Worm (Caenorhabditis elegans) whole organism, L1 larva: ENCODE results near the gene D2007.2.

Source experiments
- C04F5.9 ChIP-seq: sonication (generic microtip); optimal IDR thresholded peaks from 2 replicates; lab custom pipeline; 2016; ENCODE audit warnings: missing genetic modification characterization, missing compliant biosample characterization
- Y116A8C.19 ChIP-seq: sonication (generic microtip); optimal IDR thresholded peaks from 2 replicates; lab custom pipeline; 2016; ENCODE audit warnings: missing compliant biosample characterization, missing genetic modification characterization, borderline replicate concordance
- ceh-63 ChIP-seq: fragments of 200-800 bp; sonication (Bioruptor generic); optimal IDR thresholded peaks from 2 replicates; lab custom pipeline; 2018; ENCODE audit warnings: mild to moderate bottlenecking, missing genetic modification characterization, missing compliant biosample characterization
- ceh-8 ChIP-seq: fragments of 200-800 bp; sonication (Bioruptor generic); optimal IDR thresholded peaks from 2 replicates; lab custom pipeline; 2018; ENCODE audit warnings: mild to moderate bottlenecking, missing genetic modification characterization, moderate library complexity, missing compliant biosample characterization
- ceh-88 ChIP-seq: fragments of 200-800 bp; sonication (Bioruptor generic); IDR thresholded peaks from 2 replicates; pipeline ENCODE4 v1.3.6; 2022; ENCODE audit warnings: missing genetic modification characterization, missing compliant biosample characterization
- ces-1 ChIP-seq: fragments of 150-350 bp; optimal IDR thresholded peaks from 2 replicates; lab custom pipeline; 2014; ENCODE audit warnings: missing biosample characterization, missing genetic modification reagents, missing genetic modification characterization
- dsc-1 ChIP-seq: sonication (generic microtip); optimal IDR thresholded peaks from 2 replicates; lab custom pipeline; 2016; ENCODE audit warnings: mild to moderate bottlenecking, missing genetic modification characterization, missing compliant biosample characterization
- efl-1 ChIP-seq, 4 experiments: fragments of 150-350 bp; optimal IDR thresholded peaks in 3 of 4; peaks in 1 of 4; 1 replicate in 1 of 4; 2 replicates in 3 of 4; lab custom pipeline; 2014; ENCODE audit warnings: missing biosample characterization in 2 of 4, missing genetic modification characterization in 2 of 4, missing genetic modification reagents in 2 of 4
- ets-5 ChIP-seq: fragments of 200-800 bp; sonication (Bioruptor generic); IDR thresholded peaks from 2 replicates; pipeline ENCODE4 v1.3.6; 2022; ENCODE audit warnings: missing genetic modification characterization, missing compliant biosample characterization
- fkh-8 ChIP-seq: sonication (generic microtip); optimal IDR thresholded peaks from 2 replicates; lab custom pipeline; 2016; ENCODE audit warnings: mild to moderate bottlenecking, missing genetic modification characterization, missing compliant biosample characterization
- grh-1 ChIP-seq: fragments of 200-800 bp; sonication (Bioruptor generic); IDR thresholded peaks from 2 replicates; pipeline ENCODE4 v1.3.6; 2022; ENCODE audit warnings: missing genetic modification reagents, missing genetic modification characterization, missing compliant biosample characterization
- hpl-2 ChIP-seq: fragments of 150-350 bp; optimal IDR thresholded peaks from 2 replicates; lab custom pipeline; 2014; ENCODE audit warnings: missing biosample characterization, missing genetic modification reagents, missing genetic modification characterization
- irx-1 ChIP-seq: sonication (generic microtip); optimal IDR thresholded peaks from 2 replicates; lab custom pipeline; 2016; ENCODE audit warnings: missing genetic modification characterization, missing compliant biosample characterization
- isw-1 ChIP-seq: fragments of 200-800 bp; sonication (Bioruptor generic); IDR thresholded peaks from 2 replicates; pipeline ENCODE4 v1.3.6; 2022; ENCODE audit warnings: missing genetic modification characterization, missing compliant biosample characterization
- lin-13 ChIP-seq: fragments of 150-350 bp; optimal IDR thresholded peaks from 2 replicates; lab custom pipeline; 2014; ENCODE audit warnings: missing biosample characterization, missing genetic modification reagents, missing genetic modification characterization
- lin-14 ChIP-seq: fragments of 200-800 bp; sonication (Bioruptor generic); optimal IDR thresholded peaks from 2 replicates; lab custom pipeline; 2018; ENCODE audit warnings: mild to moderate bottlenecking, missing genetic modification characterization, moderate library complexity, missing compliant biosample characterization
- lin-15B ChIP-seq: fragments of 150-350 bp; sonication (generic microtip); optimal IDR thresholded peaks from 3 replicates; lab custom pipeline; 2014; ENCODE audit warnings: missing biosample characterization, missing genetic modification characterization
- lin-35 ChIP-seq, 2 experiments: fragments of 150-350 bp; optimal IDR thresholded peaks; 2 replicates each; lab custom pipeline; 2014; ENCODE audit warnings: missing biosample characterization in 2 of 2, missing genetic modification characterization in 2 of 2, missing genetic modification reagents in 2 of 2
- lir-3 ChIP-seq: sonication (generic microtip); optimal IDR thresholded peaks from 2 replicates; lab custom pipeline; 2016; ENCODE audit warnings: mild to moderate bottlenecking, missing genetic modification characterization, moderate library complexity, missing compliant biosample characterization; ENCODE audit not compliant: poor library complexity
- mdl-1 ChIP-seq, 2 experiments: fragments of 150-350 bp; optimal IDR thresholded peaks; 2 replicates each; lab custom pipeline; 2014 to 2017; ENCODE audit warnings: missing biosample characterization in 2 of 2, missing genetic modification characterization in 2 of 2, inconsistent platforms in 1 of 2
- mef-2 ChIP-seq: fragments of 150-350 bp; optimal IDR thresholded peaks from 2 replicates; lab custom pipeline; 2014; ENCODE audit warnings: missing biosample characterization, missing genetic modification characterization
- nhr-11 ChIP-seq: fragments of 150-350 bp; optimal IDR thresholded peaks from 2 replicates; lab custom pipeline; 2014; ENCODE audit warnings: missing biosample characterization, missing genetic modification characterization
- nhr-19 ChIP-seq: fragments of 200-800 bp; sonication (Bioruptor generic); conservative IDR thresholded peaks from 2 replicates; pipeline ENCODE4 v1.3.6; 2022; ENCODE audit warnings: missing genetic modification characterization, missing compliant biosample characterization
- nhr-28 ChIP-seq: fragments of 150-350 bp; optimal IDR thresholded peaks from 2 replicates; lab custom pipeline; 2014; ENCODE audit warnings: missing biosample characterization, missing genetic modification characterization
- nhr-71 ChIP-seq: sonication (generic microtip); optimal IDR thresholded peaks from 2 replicates; lab custom pipeline; 2016; ENCODE audit warnings: mild to moderate bottlenecking, missing genetic modification characterization, moderate library complexity, missing compliant biosample characterization
- nhr-77 ChIP-seq: fragments of 150-350 bp; optimal IDR thresholded peaks from 2 replicates; lab custom pipeline; 2014; ENCODE audit warnings: missing biosample characterization, missing genetic modification characterization
- nhr-84 ChIP-seq: sonication (generic microtip); optimal IDR thresholded peaks from 2 replicates; lab custom pipeline; 2017; ENCODE audit warnings: missing biosample characterization, missing genetic modification characterization
- nhr-90 ChIP-seq: sonication (generic microtip); optimal IDR thresholded peaks from 2 replicates; lab custom pipeline; 2016; ENCODE audit warnings: mild to moderate bottlenecking, missing genetic modification characterization, missing compliant biosample characterization; ENCODE audit not compliant: poor library complexity
- pag-3 ChIP-seq: sonication (generic microtip); optimal IDR thresholded peaks from 2 replicates; lab custom pipeline; 2017; ENCODE audit warnings: missing genetic modification characterization, mild to moderate bottlenecking, missing compliant biosample characterization, antibody characterized with exemption, borderline replicate concordance; ENCODE audit not compliant: insufficient read depth
- rnt-1 ChIP-seq: sonication (generic microtip); optimal IDR thresholded peaks from 2 replicates; lab custom pipeline; 2016; ENCODE audit warnings: mild to moderate bottlenecking, missing genetic modification characterization, moderate library complexity, missing compliant biosample characterization
- skn-1 ChIP-seq: fragments of 150-350 bp; optimal IDR thresholded peaks from 2 replicates; lab custom pipeline; 2014; ENCODE audit warnings: missing biosample characterization, missing genetic modification characterization
- swsn-7 ChIP-seq: sonication (generic microtip); optimal IDR thresholded peaks from 2 replicates; lab custom pipeline; 2016; ENCODE audit warnings: missing genetic modification characterization, missing compliant biosample characterization
- tlp-1 ChIP-seq: fragments of 150-350 bp; optimal IDR thresholded peaks from 2 replicates; lab custom pipeline; 2014; ENCODE audit warnings: missing biosample characterization, missing genetic modification characterization
- unc-30 ChIP-seq: sonication (generic microtip); optimal IDR thresholded peaks from 2 replicates; lab custom pipeline; 2017; ENCODE audit warnings: missing biosample characterization, missing genetic modification characterization
- unc-62 ChIP-seq: fragments of 150-350 bp; optimal IDR thresholded peaks from 2 replicates; lab custom pipeline; 2014; ENCODE audit warnings: missing biosample characterization, missing genetic modification reagents, missing genetic modification characterization
- unc-86 ChIP-seq: sonication (generic microtip); optimal IDR thresholded peaks from 2 replicates; lab custom pipeline; 2016; ENCODE audit warnings: missing genetic modification characterization, missing compliant biosample characterization
- unc-98 ChIP-seq: fragments of 200-800 bp; sonication (Bioruptor generic); IDR thresholded peaks from 2 replicates; pipeline ENCODE4 v1.3.6; 2022; ENCODE audit warnings: missing genetic modification characterization, missing compliant biosample characterization
- vab-15 ChIP-seq: sonication (generic microtip); optimal IDR thresholded peaks from 2 replicates; lab custom pipeline; 2017; ENCODE audit warnings: missing genotype, mild to moderate bottlenecking, missing genetic modification characterization, missing compliant biosample characterization
- xbp-1 ChIP-seq: sonication (generic microtip); optimal IDR thresholded peaks from 2 replicates; lab custom pipeline; 2016; ENCODE audit warnings: missing genetic modification characterization, missing compliant biosample characterization
- zag-1 ChIP-seq: fragments of 150-350 bp; optimal IDR thresholded peaks from 2 replicates; lab custom pipeline; 2014; ENCODE audit warnings: missing biosample characterization, missing genetic modification characterization
- ztf-11 ChIP-seq, 2 experiments: sonication (generic microtip); optimal IDR thresholded peaks; 2 replicates each; lab custom pipeline; 2016 to 2017; ENCODE audit warnings: missing genetic modification characterization in 2 of 2, missing biosample characterization in 1 of 2, missing compliant biosample characterization in 1 of 2
- ztf-4 ChIP-seq: fragments of 150-350 bp; optimal IDR thresholded peaks from 2 replicates; lab custom pipeline; 2014; ENCODE audit warnings: missing biosample characterization, missing genetic modification characterization

Gene D2007.2

DNA sequence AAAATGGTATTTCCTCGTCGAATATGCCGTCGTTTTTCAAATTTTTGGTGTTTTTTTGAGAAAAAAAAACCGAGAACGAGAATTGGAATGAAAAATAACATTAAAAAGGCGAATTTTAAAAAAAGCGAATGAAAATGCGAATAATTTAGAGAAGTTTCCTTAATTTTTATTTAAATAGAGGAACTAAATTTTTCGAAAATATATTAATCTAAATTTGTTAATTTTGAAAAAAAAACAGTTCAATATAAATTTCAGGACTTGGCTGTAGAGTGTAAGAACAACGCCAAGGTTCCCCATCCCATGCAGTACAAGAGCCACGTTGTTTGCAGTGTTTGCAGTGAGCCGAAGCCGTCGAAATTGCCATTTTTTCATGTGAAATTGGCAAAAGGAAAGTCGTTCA lies 41.7 kb downstream of the D2007.2 start, which contains the start of gene C50C3.19:
Gene C50C3.19 (plus strand): TSS at position 301 of the 400 bp plus-strand sequence.
- TF ChIP-seq swsn-7 (tag; lab: Kevin White, UChicago) = no peak
- TF ChIP-seq lin-14 (GFP tag; lab: Kevin White, UChicago) = no peak
- TF ChIP-seq ceh-88 (GFP tag; lab: Robert Waterston, UW) = no peak
- no peak for TF ChIP-seq ceh-8
- TF ChIP-seq pag-3 (tag; lab: Kevin White, UChicago) = no peak
- no peak for TF ChIP-seq C04F5.9
- no peak for TF ChIP-seq rnt-1 (tag; lab: Kevin White, UChicago)
- TF ChIP-seq nhr-71 (tag; lab: Kevin White, UChicago) = no peak
- no peak for TF ChIP-seq ets-5 (GFP tag; lab: Robert Waterston, UW)
- TF ChIP-seq ceh-63 (GFP tag; lab: Kevin White, UChicago) = no peak
- no peak for TF ChIP-seq nhr-90 (tag; lab: Kevin White, UChicago)
- no peak for TF ChIP-seq irx-1
- TF ChIP-seq lin-35 (GFP tag; optimal IDR thresholded peaks at IDR 0.05; lab: Kevin White, UChicago) = no peak
- TF ChIP-seq lin-15B (tag; lab: Kevin White, UChicago) = no peak
- no peak for TF ChIP-seq vab-15 (tag; lab: Kevin White, UChicago)

DNA sequence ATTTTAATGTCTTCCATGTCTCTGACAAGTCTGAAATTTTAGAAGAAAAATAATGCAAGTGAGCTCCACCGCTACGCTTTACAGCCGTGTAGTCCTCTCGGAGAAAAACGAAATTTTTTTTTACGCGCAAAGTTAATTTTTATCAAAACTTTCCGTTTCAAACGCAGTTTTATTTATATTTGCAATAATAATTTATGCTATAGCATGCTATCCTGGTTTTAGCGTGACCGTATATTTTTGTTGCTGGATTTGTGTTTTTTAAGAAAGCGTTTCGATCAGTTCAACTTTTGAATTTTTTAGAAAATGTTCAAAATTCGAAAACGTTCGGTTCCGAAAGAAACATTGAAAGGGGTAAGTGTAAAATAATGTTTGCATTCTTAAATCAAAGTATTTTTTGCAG lies 42.9 kb downstream of the D2007.2 start, which contains the start of gene C50C3.1:
Gene C50C3.1 (plus strand): TSS at position 301 of the 400 bp plus-strand sequence.
- TF ChIP-seq lin-35 (GFP tag; optimal IDR thresholded peaks at IDR 0.05; lab: Kevin White, UChicago) = no peak
- TF ChIP-seq nhr-28 (tag; lab: Kevin White, UChicago) = no peak
- peak in 1 of 2 experiments; percentile 17 for TF ChIP-seq efl-1 (optimal IDR thresholded peaks at IDR 0.05; lab: Kevin White, UChicago)
- TF ChIP-seq efl-1 (GFP tag; optimal IDR thresholded peaks at IDR 0.05 in 1 of 2; lab: Kevin White, UChicago) = no peak

DNA sequence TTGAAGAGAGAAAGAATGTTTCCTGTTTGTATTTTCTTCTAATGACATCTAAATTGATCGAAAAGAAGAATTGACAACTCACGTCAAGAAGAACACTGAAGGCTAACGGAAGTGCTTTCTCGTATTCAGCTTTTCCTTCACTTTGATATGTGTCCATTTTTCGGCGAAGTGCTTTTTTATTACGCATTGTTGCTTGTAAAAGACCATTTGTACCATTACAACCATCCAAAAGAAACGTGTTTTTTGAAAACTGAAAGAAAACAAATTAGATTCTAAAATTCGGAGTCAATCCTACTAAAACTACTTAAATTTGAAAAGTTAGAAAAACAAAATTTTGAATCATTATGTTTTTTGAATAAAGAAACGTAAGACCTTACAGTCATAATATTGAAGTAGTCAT lies 50.3 kb downstream of the D2007.2 start:
- TF ChIP-seq efl-1 (optimal IDR thresholded peaks at IDR 0.05; lab: Kevin White, UChicago) = no peak
- no peak for TF ChIP-seq efl-1 (GFP tag; optimal IDR thresholded peaks at IDR 0.05 in 1 of 2; lab: Kevin White, UChicago)
- no peak for TF ChIP-seq ceh-88 (GFP tag; lab: Robert Waterston, UW)
- no peak for TF ChIP-seq mef-2

DNA sequence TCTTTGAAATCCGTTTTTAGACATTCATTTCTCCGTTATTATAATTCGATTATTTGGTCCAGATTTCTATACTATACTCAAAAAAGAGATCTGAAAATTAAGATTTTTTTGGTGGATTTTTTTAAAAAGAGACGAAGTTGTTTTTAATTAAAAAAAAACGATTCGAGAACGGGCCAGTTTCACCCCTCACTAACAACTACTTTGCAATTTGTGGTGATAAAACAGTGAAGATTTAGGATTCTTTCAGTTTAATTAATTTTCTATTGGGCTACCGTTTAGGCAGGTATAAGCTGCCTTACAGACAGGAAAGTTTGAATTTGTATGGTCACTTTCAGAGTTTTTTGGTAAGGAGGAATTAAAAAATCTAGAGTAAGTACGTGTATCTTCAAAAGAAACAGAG lies 52.4 kb downstream of the D2007.2 start, which contains the start of gene unc-36:
Gene unc-36 (minus strand): TSS at position 101 of the 400 bp plus-strand sequence.
- TF ChIP-seq nhr-77 (no peak), fkh-8 (no peak), ces-1 (GFP tag; lab: Kevin White, UChicago) (no peak), lin-13 (GFP tag; lab: Kevin White, UChicago) (no peak), nhr-84 (no peak), lir-3 (no peak), unc-30 (no peak), Y116A8C.19 (tag; lab: Kevin White, UChicago) (no peak), xbp-1 (no peak), zag-1 (tag; lab: Kevin White, UChicago) (no peak), nhr-90 (tag; lab: Kevin White, UChicago) (no peak)

ce11 chrIII:8201760-8202159 lies 53.0 kb downstream of the D2007.2 start:
- peak; percentile 42 for TF ChIP-seq skn-1 (tag; lab: Kevin White, UChicago)
- TF ChIP-seq hpl-2 (GFP tag; lab: Kevin White, UChicago) = no peak
- no peak for TF ChIP-seq pag-3 (tag; lab: Kevin White, UChicago)
- no peak for TF ChIP-seq mdl-1 (tag; optimal IDR thresholded peaks at IDR 0.05; lab: Kevin White, UChicago)
- no peak for TF ChIP-seq tlp-1 (tag; lab: Kevin White, UChicago)
- TF ChIP-seq ets-5 (GFP tag; lab: Robert Waterston, UW) = no peak
- 0 out of 2 replicates have a peak, but pooled peaks have one; percentile 10 for TF ChIP-seq unc-98 (GFP tag; lab: Robert Waterston, UW)
- TF ChIP-seq swsn-7 (tag; lab: Kevin White, UChicago) = peak; percentile 56
- TF ChIP-seq nhr-71 (tag; lab: Kevin White, UChicago) = peak; percentile 76
- no peak for TF ChIP-seq nhr-90 (tag; lab: Kevin White, UChicago)
- peak; percentile 60 for TF ChIP-seq unc-86 (tag; lab: Kevin White, UChicago)
- no peak for TF ChIP-seq nhr-11 (tag; lab: Kevin White, UChicago)
- no peak for TF ChIP-seq nhr-77
- TF ChIP-seq dsc-1 (tag; lab: Kevin White, UChicago) = peak; percentile 76
- no peak for TF ChIP-seq ceh-8
- TF ChIP-seq Y116A8C.19 (tag; lab: Kevin White, UChicago) = no peak
- TF ChIP-seq grh-1 (GFP tag; lab: Robert Waterston, UW) = no peak
- peak; percentile 25 for TF ChIP-seq ztf-4 (tag; lab: Kevin White, UChicago)
- TF ChIP-seq lin-35 (GFP tag; optimal IDR thresholded peaks at IDR 0.05; lab: Kevin White, UChicago) = peak in 1 of 2 experiments; percentile 51
- peak; percentile 31 for TF ChIP-seq isw-1 (GFP tag; lab: Robert Waterston, UW)
- TF ChIP-seq ztf-11 (tag; optimal IDR thresholded peaks at IDR 0.05; lab: Kevin White, UChicago) = no peak
- no peak for TF ChIP-seq unc-62 (GFP tag; lab: Kevin White, UChicago)
- no peak for TF ChIP-seq ceh-63 (GFP tag; lab: Kevin White, UChicago)
- TF ChIP-seq nhr-19 = peak; percentile 49
